Fruit fly (Drosophila melanogaster) whole organism, embryonic: ENCODE data around the gene Piezo.

ENCODE experiments used
- CG10209 ChIP-seq: fragments of 200-800 bp; sonication (Bioruptor generic); optimal IDR thresholded peaks from 3 replicates; lab custom pipeline; 2017; ENCODE audit warnings: missing biosample characterization, mild to moderate bottlenecking, missing genetic modification characterization, missing genetic modification reagents
- CG10274 ChIP-seq: fragments of 200-800 bp; sonication (Bioruptor generic); optimal IDR thresholded peaks from 3 replicates; lab custom pipeline; 2017; ENCODE audit warnings: missing biosample characterization, mild to moderate bottlenecking, missing genetic modification characterization
- CG11398 ChIP-seq: fragments of 200-800 bp; sonication (Bioruptor generic); optimal IDR thresholded peaks from 2 replicates; lab custom pipeline; 2016; ENCODE audit warnings: missing biosample characterization, missing genetic modification characterization
- CG12299 ChIP-seq: fragments of 200-800 bp; sonication (Bioruptor generic); optimal IDR thresholded peaks from 2 replicates; lab custom pipeline; 2018; ENCODE audit warnings: missing biosample characterization, mild to moderate bottlenecking, missing genetic modification characterization
- CG12391 ChIP-seq: fragments of 200-800 bp; sonication (Bioruptor generic); optimal IDR thresholded peaks from 3 replicates; lab custom pipeline; 2018; ENCODE audit warnings: missing biosample characterization, mild to moderate bottlenecking, missing genetic modification characterization, moderate library complexity
- CG12744 ChIP-seq: fragments of 200-800 bp; sonication (Bioruptor generic); optimal IDR thresholded peaks from 2 replicates; lab custom pipeline; 2016; ENCODE audit warnings: missing biosample characterization, missing genetic modification characterization
- CG13894 ChIP-seq: fragments of 200-800 bp; sonication (Bioruptor generic); optimal IDR thresholded peaks from 3 replicates; lab custom pipeline; 2018; ENCODE audit warnings: missing biosample characterization, mild to moderate bottlenecking, missing genetic modification characterization, moderate library complexity
- CG17385 ChIP-seq: fragments of 200-800 bp; sonication (Bioruptor generic); optimal IDR thresholded peaks from 3 replicates; lab custom pipeline; 2018; ENCODE audit warnings: missing biosample characterization, mild to moderate bottlenecking, missing genetic modification characterization
- CG2202 ChIP-seq: fragments of 200-800 bp; sonication (Bioruptor generic); optimal IDR thresholded peaks from 2 replicates; lab custom pipeline; 2018; ENCODE audit warnings: missing biosample characterization, mild to moderate bottlenecking, missing genetic modification characterization
- CG31441 ChIP-seq: fragments of 200-800 bp; sonication (Bioruptor generic); IDR thresholded peaks from 2 replicates; pipeline ENCODE4 v1.3.6; 2022; ENCODE audit warnings: missing biosample characterization, missing genetic modification characterization
- CG32772 ChIP-seq: fragments of 200-800 bp; sonication (Bioruptor generic); IDR thresholded peaks from 2 replicates; pipeline ENCODE4 v1.3.6; 2022; ENCODE audit warnings: missing biosample characterization, missing genetic modification characterization
- CG3407 ChIP-seq: fragments of 200-800 bp; sonication (Bioruptor generic); optimal IDR thresholded peaks from 2 replicates; lab custom pipeline; 2018; ENCODE audit warnings: missing biosample characterization, mild to moderate bottlenecking, missing genetic modification characterization
- CG34224 ChIP-seq: fragments of 200-800 bp; sonication (Bioruptor generic); IDR thresholded peaks from 3 replicates; pipeline ENCODE4 v1.3.6; 2022; ENCODE audit warnings: missing biosample characterization, missing genetic modification characterization; ENCODE audit not compliant: partially characterized antibody
- CG7745 ChIP-seq: fragments of 200-800 bp; sonication (Bioruptor generic); optimal IDR thresholded peaks from 2 replicates; lab custom pipeline; 2018; ENCODE audit warnings: missing biosample characterization, mild to moderate bottlenecking, missing genetic modification characterization, moderate library complexity
- CG7786 ChIP-seq: fragments of 200-800 bp; sonication (Bioruptor generic); optimal IDR thresholded peaks from 2 replicates; lab custom pipeline; 2016; ENCODE audit warnings: missing biosample characterization, missing genetic modification characterization
- CG7987 ChIP-seq: fragments of 200-800 bp; sonication (Bioruptor generic); optimal IDR thresholded peaks from 2 replicates; lab custom pipeline; 2018; ENCODE audit warnings: missing biosample characterization, mild to moderate bottlenecking, missing genetic modification characterization, moderate library complexity
- CG9817 ChIP-seq: fragments of 200-800 bp; sonication (Bioruptor generic); optimal IDR thresholded peaks from 2 replicates; lab custom pipeline; 2018; ENCODE audit warnings: missing biosample characterization, mild to moderate bottlenecking, missing genetic modification characterization, moderate library complexity
- CG9932 ChIP-seq: fragments of 200-800 bp; sonication (Bioruptor generic); IDR thresholded peaks from 2 replicates; pipeline ENCODE4 v1.3.6; 2022; ENCODE audit warnings: missing biosample characterization, missing genetic modification characterization
- D ChIP-seq, 2 experiments: fragments of 200-800 bp in 1 of 2; fragments of >200 bp in 1 of 2; sonication (Bioruptor generic) in 1 of 2; optimal IDR thresholded peaks; 2 replicates in 1 of 2; 3 replicates in 1 of 2; lab custom pipeline; 2017; ENCODE audit warnings: mild to moderate bottlenecking in 1 of 2, missing biosample characterization in 1 of 2, missing genetic modification characterization in 1 of 2, missing genetic modification reagents in 1 of 2
- Dip2 ChIP-seq: fragments of 200-800 bp; sonication (Bioruptor generic); IDR thresholded peaks from 2 replicates; pipeline ENCODE4 v1.3.6; 2022; ENCODE audit warnings: missing biosample characterization, missing genetic modification characterization
- HHEX ChIP-seq: fragments of 200-800 bp; sonication (Bioruptor generic); optimal IDR thresholded peaks from 3 replicates; lab custom pipeline; 2017; ENCODE audit warnings: missing biosample characterization, mild to moderate bottlenecking, missing genetic modification characterization, missing genetic modification reagents
- MBD-R2 ChIP-seq: fragments of 200-800 bp; sonication (Bioruptor generic); IDR thresholded peaks from 2 replicates; pipeline ENCODE4 v1.3.6; 2022; ENCODE audit warnings: missing biosample characterization, missing genetic modification characterization
- Myb ChIP-seq: fragments of 200-800 bp; sonication (Bioruptor generic); optimal IDR thresholded peaks from 2 replicates; lab custom pipeline; 2016; ENCODE audit warnings: missing biosample characterization, missing genetic modification characterization
- NK7.1 ChIP-seq: fragments of 200-800 bp; sonication (Bioruptor generic); optimal IDR thresholded peaks from 3 replicates; lab custom pipeline; 2016; ENCODE audit warnings: missing biosample characterization, missing genetic modification characterization
- Nf-YB ChIP-seq: fragments of 200-800 bp; sonication (Bioruptor generic); optimal IDR thresholded peaks from 3 replicates; lab custom pipeline; 2019; ENCODE audit warnings: missing biosample characterization, mild to moderate bottlenecking, missing genetic modification characterization, moderate library complexity
- Ravus ChIP-seq: fragments of 200-800 bp; sonication (Bioruptor generic); IDR thresholded peaks from 2 replicates; pipeline ENCODE4 v1.3.6; 2022; ENCODE audit warnings: missing biosample characterization, missing genetic modification characterization
- Xrp1 ChIP-seq: fragments of 200-800 bp; sonication (Bioruptor generic); IDR thresholded peaks from 2 replicates; pipeline ENCODE4 v1.3.6; 2022; ENCODE audit warnings: missing biosample characterization, missing genetic modification characterization
- bsh ChIP-seq, 2 experiments: fragments of 200-800 bp; sonication (Bioruptor generic); optimal IDR thresholded peaks; 2 replicates each; lab custom pipeline; 2017 to 2018; ENCODE audit warnings: mild to moderate bottlenecking in 2 of 2, missing biosample characterization in 2 of 2, missing genetic modification characterization in 2 of 2, moderate library complexity in 1 of 2
- caup ChIP-seq: fragments of 200-800 bp; sonication (Bioruptor generic); optimal IDR thresholded peaks from 3 replicates; lab custom pipeline; 2017; ENCODE audit warnings: missing biosample characterization, mild to moderate bottlenecking, missing genetic modification characterization, moderate library complexity; ENCODE audit not compliant: severe bottlenecking
- cwo ChIP-seq: fragments of 200-800 bp; sonication (Bioruptor generic); optimal IDR thresholded peaks from 3 replicates; lab custom pipeline; 2017; ENCODE audit warnings: missing biosample characterization, missing genetic modification characterization, mild to moderate bottlenecking, moderate library complexity, missing genetic modification reagents
- fd102C ChIP-seq: fragments of 200-800 bp; sonication (Bioruptor generic); optimal IDR thresholded peaks from 2 replicates; lab custom pipeline; 2018; ENCODE audit warnings: missing biosample characterization, mild to moderate bottlenecking, missing genetic modification characterization, moderate library complexity
- grn ChIP-seq: fragments of 200-800 bp; sonication (Bioruptor generic); optimal IDR thresholded peaks from 3 replicates; lab custom pipeline; 2017; ENCODE audit warnings: missing biosample characterization, missing genetic modification characterization
- hb ChIP-seq: fragments of 200-800 bp; sonication (Bioruptor generic); IDR thresholded peaks from 3 replicates; pipeline ENCODE4 v1.3.6; 2022; ENCODE audit warnings: missing biosample characterization, missing genetic modification characterization; ENCODE audit not compliant: partially characterized antibody
- jing ChIP-seq: fragments of 200-800 bp; sonication (Bioruptor generic); optimal IDR thresholded peaks from 2 replicates; lab custom pipeline; 2018; ENCODE audit warnings: missing biosample characterization, mild to moderate bottlenecking, missing genetic modification characterization
- knrl ChIP-seq: fragments of 200-800 bp; sonication (Bioruptor generic); IDR thresholded peaks from 3 replicates; pipeline ENCODE4 v1.3.6; 2022; ENCODE audit warnings: missing biosample characterization, missing genetic modification characterization; ENCODE audit not compliant: partially characterized antibody
- lola ChIP-seq, 3 experiments: fragments of >200 bp in 2 of 3; fragments of 200-800 bp in 1 of 3; sonication (Bioruptor generic) in 1 of 3; optimal IDR thresholded peaks; 2 replicates each; lab custom pipeline; 2017 to 2019; ENCODE audit warnings: missing biosample characterization in 3 of 3, missing genetic modification characterization in 3 of 3, mild to moderate bottlenecking in 1 of 3, moderate library complexity in 1 of 3
- peb ChIP-seq: fragments of 200-800 bp; sonication (Bioruptor generic); IDR thresholded peaks from 2 replicates; pipeline ENCODE4 v1.3.6; 2022; ENCODE audit warnings: missing biosample characterization, missing genetic modification characterization
- pros ChIP-seq: fragments of 200-800 bp; sonication (Bioruptor generic); optimal IDR thresholded peaks from 3 replicates; lab custom pipeline; 2019; ENCODE audit warnings: missing biosample characterization, mild to moderate bottlenecking, missing genetic modification characterization, moderate library complexity
- pzg ChIP-seq: fragments of 200-800 bp; sonication (Bioruptor generic); optimal IDR thresholded peaks from 3 replicates; lab custom pipeline; 2018; ENCODE audit warnings: missing biosample characterization, mild to moderate bottlenecking, missing genetic modification characterization, moderate library complexity
- sens ChIP-seq: fragments of 200-800 bp; sonication (Bioruptor generic); peaks from one replicate; lab custom pipeline; 2016; ENCODE audit warnings: missing biosample characterization, missing genetic modification characterization
- sens-2 ChIP-seq: fragments of 200-800 bp; sonication (Bioruptor generic); IDR thresholded peaks from 2 replicates; pipeline ENCODE4 v1.3.6; 2022; ENCODE audit warnings: missing biosample characterization, missing genetic modification characterization
- sr ChIP-seq: fragments of 200-800 bp; sonication (Bioruptor generic); IDR thresholded peaks from 3 replicates; pipeline ENCODE4 v1.3.6; 2022; ENCODE audit warnings: missing biosample characterization, missing genetic modification characterization
- stc ChIP-seq: fragments of 200-800 bp; sonication (Bioruptor generic); IDR thresholded peaks from 2 replicates; pipeline ENCODE4 v1.3.6; 2022; ENCODE audit warnings: missing biosample characterization, missing genetic modification characterization
- ttk ChIP-seq: fragments of 200-800 bp; sonication (Bioruptor generic); IDR thresholded peaks from 2 replicates; pipeline ENCODE4 v2.1.2; 2022; ENCODE audit warnings: missing biosample characterization, missing genetic modification characterization
- twi ChIP-seq: fragments of 200-800 bp; optimal IDR thresholded peaks from 2 replicates; lab custom pipeline; 2019; ENCODE audit warnings: missing biosample characterization, mild to moderate bottlenecking, missing genetic modification characterization, moderate library complexity
- usp ChIP-seq: fragments of >200 bp; optimal IDR thresholded peaks from 2 replicates; lab custom pipeline; 2017; ENCODE audit warnings: missing biosample characterization, missing genetic modification characterization
- vfl ChIP-seq: fragments of 200-800 bp; sonication (Bioruptor generic); optimal IDR thresholded peaks from 2 replicates; lab custom pipeline; 2016; ENCODE audit warnings: missing biosample characterization, missing genetic modification characterization
- zen ChIP-seq: fragments of 200-800 bp; sonication (Bioruptor generic); optimal IDR thresholded peaks from 3 replicates; lab custom pipeline; 2018; ENCODE audit warnings: missing biosample characterization, mild to moderate bottlenecking, missing genetic modification characterization, moderate library complexity

The Piezo gene

DNA sequence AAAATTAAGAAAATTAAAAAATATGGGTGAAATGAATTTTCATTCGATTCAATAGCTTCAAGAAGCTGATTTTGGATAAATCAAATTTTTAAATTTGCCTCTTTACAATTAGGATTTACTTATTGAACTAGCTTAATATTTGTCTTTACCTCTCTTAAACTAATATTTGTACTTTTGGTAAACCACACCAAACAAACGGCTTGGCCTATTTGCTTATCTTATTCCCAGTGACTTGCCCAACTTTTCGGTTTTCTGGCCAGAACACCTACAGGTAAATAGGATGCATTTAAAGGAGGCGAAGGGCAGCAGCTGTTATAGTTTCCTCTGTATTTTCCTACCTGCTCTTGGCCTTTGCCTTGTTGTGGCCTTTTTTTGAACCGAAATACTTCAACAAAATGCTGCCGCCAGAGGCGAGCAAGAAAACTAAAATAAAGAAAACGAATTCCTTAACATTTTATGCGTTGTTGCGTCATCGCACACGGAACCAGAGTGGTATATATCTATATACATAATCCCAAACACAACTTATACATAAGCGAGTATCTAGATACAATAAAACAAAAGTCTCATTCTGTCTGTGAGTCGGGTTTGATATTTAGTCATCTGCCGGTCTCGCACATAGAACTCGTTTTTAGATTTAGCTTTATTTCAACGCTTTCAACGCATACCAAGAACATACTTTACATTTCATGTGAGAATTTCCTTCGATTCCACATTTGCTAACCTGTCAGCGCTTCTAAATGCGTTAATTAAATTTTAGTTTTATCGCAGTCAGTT, 3.1 kb downstream of the Piezo start (continued):
- TF ChIP-seq vfl (GFP tag; lab: Kevin White, UChicago) (peak; percentile 16), CG9817 (tag; lab: Kevin White, UChicago) (no peak), grn (GFP tag; lab: Kevin White, UChicago) (no peak), D (optimal IDR thresholded peaks at IDR 0.05; lab: Kevin White, UChicago) (no peak), D (GFP tag; optimal IDR thresholded peaks at IDR 0.05; lab: Kevin White, UChicago) (peak; percentile 19), pros (GFP tag; lab: Kevin White, UChicago) (no peak), CG10209 (GFP tag; lab: Kevin White, UChicago) (peak; percentile 0), CG7987 (GFP tag; lab: Kevin White, UChicago) (no peak), cwo (GFP tag; lab: Kevin White, UChicago) (no peak), Nf-YB (GFP tag; lab: Kevin White, UChicago) (peak; percentile 20), bsh (GFP tag; optimal IDR thresholded peaks at IDR 0.05; lab: Kevin White, UChicago) (peak in 1 of 2 experiments; percentile 27), CG7786 (GFP tag; lab: Kevin White, UChicago) (no peak), CG10274 (GFP tag; lab: Kevin White, UChicago) (no peak), twi (tag; lab: Kevin White, UChicago) (no peak), Ravus (GFP tag; lab: Robert Waterston, UW) (no peak), pzg (GFP tag; lab: Kevin White, UChicago) (no peak), zen (tag; lab: Kevin White, UChicago) (peak; percentile 73), Myb (GFP tag; lab: Kevin White, UChicago) (no peak), CG11398 (GFP tag; lab: Kevin White, UChicago) (no peak), jing (GFP tag; lab: Kevin White, UChicago) (no peak), CG9932 (GFP tag; lab: Robert Waterston, UW) (no peak), knrl (no peak), sr (GFP tag; lab: Robert Waterston, UW) (no peak), usp (GFP tag; lab: Kevin White, UChicago) (no peak), NK7.1 (GFP tag; lab: Kevin White, UChicago) (no peak), CG12744 (GFP tag; lab: Kevin White, UChicago) (peak; percentile 10), CG7745 (peak; percentile 68), CG32772 (GFP tag; lab: Robert Waterston, UW) (no peak), HHEX (GFP tag; lab: Kevin White, UChicago) (peak; percentile 1), CG2202 (tag; lab: Kevin White, UChicago) (peak; percentile 12), sens (peak; percentile 77), hb (GFP tag; lab: Robert Waterston, UW) (no peak), CG31441 (no peak), peb (GFP tag; lab: Robert Waterston, UW) (no peak), MBD-R2 (GFP tag; lab: Robert Waterston, UW) (no peak), ttk (GFP tag; lab: Robert Waterston, UW) (no peak), fd102C (GFP tag; lab: Kevin White, UChicago) (peak; percentile 84), sens-2 (GFP tag; lab: Robert Waterston, UW) (no peak), CG12391 (tag; lab: Kevin White, UChicago) (peak; percentile 5), caup (GFP tag; lab: Kevin White, UChicago) (no peak), Dip2 (no peak), Xrp1 (GFP tag; lab: Robert Waterston, UW) (peak; percentile 51; the same call in 1 of the 2 replicates), CG12299 (tag; lab: Kevin White, UChicago) (no peak), CG17385 (no peak), lola (GFP tag; optimal IDR thresholded peaks at IDR 0.05; lab: Kevin White, UChicago) (peak in 1 of 3 experiments; percentile 22), CG3407 (GFP tag; lab: Kevin White, UChicago) (no peak), CG34224 (GFP tag; lab: Robert Waterston, UW) (no peak), CG13894 (tag; lab: Kevin White, UChicago) (peak; percentile 77), stc (GFP tag; lab: Robert Waterston, UW) (no peak)
